Worm (Caenorhabditis elegans): ENCODE measurements around the gene F36H1.12.

The F36H1.12 gene

DNA sequence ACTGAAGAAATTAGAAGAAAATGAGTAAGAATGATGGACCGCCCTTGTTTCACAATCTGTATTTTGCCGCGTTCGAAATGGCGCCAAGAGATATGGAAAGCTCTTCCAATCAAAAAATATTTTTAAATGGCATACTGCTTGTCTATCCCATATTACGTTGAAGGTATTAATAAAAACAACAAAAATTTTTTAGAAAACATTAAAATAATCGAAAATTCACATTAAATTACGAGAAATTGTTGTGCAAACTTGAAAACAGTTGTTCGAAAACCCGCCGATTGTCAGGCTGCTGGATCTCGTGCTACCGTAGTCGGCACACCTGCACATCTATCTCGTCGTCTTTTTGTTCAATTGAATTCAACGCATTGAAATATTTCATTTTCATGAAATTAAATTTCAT, 30.1 kb upstream of the F36H1.12 start, which contains the start of gene klc-1:
Gene klc-1 (plus strand): TSS at position 127 of the 400 bp plus-strand sequence.
- no peak for TF ChIP-seq pha-4 (tag; optimal IDR thresholded peaks at IDR 0.05)

DNA sequence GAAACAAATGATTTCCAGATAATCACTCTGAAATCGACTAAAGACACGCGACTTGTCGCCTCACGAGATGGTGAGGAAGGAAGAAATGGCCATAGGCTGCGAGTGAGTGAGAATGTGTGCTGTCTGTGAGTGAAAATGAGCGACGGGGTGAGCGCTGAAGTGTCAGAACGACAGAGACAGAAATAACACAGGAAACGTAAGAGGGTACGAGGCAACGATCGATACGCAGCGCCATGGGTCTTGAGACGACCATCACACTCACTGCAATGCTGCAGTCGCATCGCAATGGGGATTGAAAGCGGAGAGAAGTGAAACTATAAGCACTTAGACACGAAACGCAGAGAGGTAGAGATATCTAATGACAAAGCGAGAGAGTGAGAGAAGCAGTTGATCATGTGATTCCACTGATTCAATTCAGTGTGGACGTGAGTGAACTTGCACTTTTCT, 29.3 kb upstream of the F36H1.12 start:
- TF ChIP-seq nhr-25 (tag; optimal IDR thresholded peaks at IDR 0.05) (peak; percentile 96), nhr-28 (tag; optimal IDR thresholded peaks at IDR 0.05) (no peak), pha-4 (tag; optimal IDR thresholded peaks at IDR 0.05) (peak; percentile 88), ceh-82 (tag; optimal IDR thresholded peaks at IDR 0.05) (peak; percentile 22), ztf-11 (tag; optimal IDR thresholded peaks at IDR 0.05) (no peak), fkh-10 (GFP tag; optimal IDR thresholded peaks at IDR 0.05) (peak; percentile 49), jun-1 (tag; optimal IDR thresholded peaks at IDR 0.05) (peak; percentile 92), lin-39 (tag; optimal IDR thresholded peaks at IDR 0.05) (peak; percentile 91), ztf-4 (tag; optimal IDR thresholded peaks at IDR 0.05) (peak; percentile 20), aly-2 (tag; optimal IDR thresholded peaks at IDR 0.05) (no peak), tbx-2 (tag; optimal IDR thresholded peaks at IDR 0.05) (peak; percentile 86), daf-12 (tag; optimal IDR thresholded peaks at IDR 0.05) (no peak), R02D3.7 (tag; optimal IDR thresholded peaks at IDR 0.05) (peak; percentile 74), mdl-1 (tag; optimal IDR thresholded peaks at IDR 0.05) (peak; percentile 13), nhr-12 (tag; optimal IDR thresholded peaks at IDR 0.05) (no peak), nhr-237 (tag; optimal IDR thresholded peaks at IDR 0.05) (no peak), nhr-11 (tag; optimal IDR thresholded peaks at IDR 0.05) (peak; percentile 83), elt-1 (tag; optimal IDR thresholded peaks at IDR 0.05) (peak; percentile 12), pqm-1 (tag; optimal IDR thresholded peaks at IDR 0.05) (peak; percentile 41), fos-1 (tag; optimal IDR thresholded peaks at IDR 0.05) (no peak), sea-2 (GFP tag; optimal IDR thresholded peaks at IDR 0.05) (peak; percentile 21), nhr-67 (tag; optimal IDR thresholded peaks at IDR 0.05) (no peak), eor-1 (tag; optimal IDR thresholded peaks at IDR 0.05) (no peak), mml-1 (tag; optimal IDR thresholded peaks at IDR 0.05) (no peak), skn-1 (tag; optimal IDR thresholded peaks at IDR 0.05) (peak; percentile 80), ZK546.5 (tag; optimal IDR thresholded peaks at IDR 0.05) (peak; percentile 16), ceh-28 (tag; optimal IDR thresholded peaks at IDR 0.05) (peak; percentile 96), elt-2 (tag; optimal IDR thresholded peaks at IDR 0.05) (peak; percentile 80), unc-62 (GFP tag; optimal IDR thresholded peaks at IDR 0.05) (peak; percentile 90), egl-27 (tag; optimal IDR thresholded peaks at IDR 0.05) (peak; percentile 91), unc-39 (tag; optimal IDR thresholded peaks at IDR 0.05) (no peak), fkh-2 (tag; optimal IDR thresholded peaks at IDR 0.05) (peak; percentile 37), nhr-43 (tag; optimal IDR thresholded peaks at IDR 0.05; ENCODE audit: poor library complexity, severe bottlenecking) (peak; percentile 86), lsy-12 (tag; optimal IDR thresholded peaks at IDR 0.05) (peak; percentile 88), ceh-16 (tag; optimal IDR thresholded peaks at IDR 0.05) (no peak), lin-15B (tag; optimal IDR thresholded peaks at IDR 0.05) (peak; percentile 83), egl-5 (tag; optimal IDR thresholded peaks at IDR 0.05) (peak; percentile 96), nhr-77 (tag; optimal IDR thresholded peaks at IDR 0.05) (peak; percentile 16), hmg-11 (tag; optimal IDR thresholded peaks at IDR 0.05) (peak; percentile 99), snpc-4 (tag; optimal IDR thresholded peaks at IDR 0.05) (peak; percentile 55), nfya-1 (tag; optimal IDR thresholded peaks at IDR 0.05; ENCODE audit: insufficient read depth) (peak; percentile 94), ama-1 (optimal IDR thresholded peaks at IDR 0.05) (peak; percentile 89), zag-1 (tag; optimal IDR thresholded peaks at IDR 0.05) (peak; percentile 91), ceh-9 (tag; optimal IDR thresholded peaks at IDR 0.05) (no peak), elt-3 (tag; optimal IDR thresholded peaks at IDR 0.05) (peak in 1 of 3 experiments; percentile 1), nhr-23 (tag; optimal IDR thresholded peaks at IDR 0.05) (peak; percentile 92), nhr-76 (tag; optimal IDR thresholded peaks at IDR 0.05) (peak; percentile 54)
